Worm (Caenorhabditis elegans) whole organism, L1 larva: ENCODE measurements around the gene ZK470.4.
A peak's percentile ranks its signal among the peaks of the same experiment; 100 is the strongest.

Experiments
- C16A3.4 ChIP-seq: fragments of 150-350 bp; optimal IDR thresholded peaks from 2 replicates; lab custom pipeline; 2014; ENCODE audit warnings: missing biosample characterization, missing genetic modification characterization
- aha-1 ChIP-seq: fragments of 150-350 bp; optimal IDR thresholded peaks from 2 replicates; lab custom pipeline; 2014; ENCODE audit warnings: missing biosample characterization, missing genetic modification characterization
- alr-1 ChIP-seq: fragments of 200-800 bp; sonication (Bioruptor generic); optimal IDR thresholded peaks from 2 replicates; lab custom pipeline; 2018; ENCODE audit warnings: borderline replicate concordance, mild to moderate bottlenecking, missing genetic modification characterization, missing compliant biosample characterization
- ceh-63 ChIP-seq: fragments of 200-800 bp; sonication (Bioruptor generic); optimal IDR thresholded peaks from 2 replicates; lab custom pipeline; 2018; ENCODE audit warnings: mild to moderate bottlenecking, missing genetic modification characterization, missing compliant biosample characterization
- ceh-88 ChIP-seq: fragments of 200-800 bp; sonication (Bioruptor generic); IDR thresholded peaks from 2 replicates; pipeline ENCODE4 v1.3.6; 2022; ENCODE audit warnings: missing genetic modification characterization, missing compliant biosample characterization
- ceh-90 ChIP-seq: sonication (generic microtip); optimal IDR thresholded peaks from 2 replicates; lab custom pipeline; 2016; ENCODE audit warnings: missing genetic modification characterization, missing compliant biosample characterization
- ces-1 ChIP-seq: fragments of 150-350 bp; optimal IDR thresholded peaks from 2 replicates; lab custom pipeline; 2014; ENCODE audit warnings: missing biosample characterization, missing genetic modification reagents, missing genetic modification characterization
- dpl-1 ChIP-seq, 3 experiments: fragments of 150-350 bp in 2 of 3; sonication (generic microtip) in 1 of 3; optimal IDR thresholded peaks; 2 replicates each; lab custom pipeline; 2014 to 2017; ENCODE audit warnings: missing biosample characterization in 3 of 3, missing genetic modification characterization in 3 of 3, missing genetic modification reagents in 3 of 3
- dsc-1 ChIP-seq: sonication (generic microtip); optimal IDR thresholded peaks from 2 replicates; lab custom pipeline; 2016; ENCODE audit warnings: mild to moderate bottlenecking, missing genetic modification characterization, missing compliant biosample characterization
- efl-1 ChIP-seq, 4 experiments: fragments of 150-350 bp; optimal IDR thresholded peaks in 3 of 4; peaks in 1 of 4; 1 replicate in 1 of 4; 2 replicates in 3 of 4; lab custom pipeline; 2014; ENCODE audit warnings: missing biosample characterization in 2 of 4, missing genetic modification characterization in 2 of 4, missing genetic modification reagents in 2 of 4
- egl-27 ChIP-seq, 2 experiments: fragments of 150-350 bp in 1 of 2; sonication (generic microtip); optimal IDR thresholded peaks; 3 replicates each; lab custom pipeline; 2017 to 2018; ENCODE audit warnings: missing biosample characterization in 2 of 2, missing genetic modification characterization in 2 of 2, missing genetic modification reagents in 2 of 2
- elt-2 ChIP-seq: sonication (generic microtip); optimal IDR thresholded peaks from 2 replicates; lab custom pipeline; 2016; ENCODE audit warnings: missing genetic modification characterization, mild to moderate bottlenecking, inconsistent platforms, missing compliant biosample characterization, missing genetic modification reagents
- elt-3 ChIP-seq, 6 experiments: fragments of 150-350 bp in 1 of 6; sonication (generic microtip); optimal IDR thresholded peaks; 2 replicates each; lab custom pipeline; 2017 to 2018; ENCODE audit warnings: missing biosample characterization in 6 of 6, missing genetic modification characterization in 6 of 6, inconsistent platforms in 1 of 6
- ets-5 ChIP-seq: fragments of 200-800 bp; sonication (Bioruptor generic); IDR thresholded peaks from 2 replicates; pipeline ENCODE4 v1.3.6; 2022; ENCODE audit warnings: missing genetic modification characterization, missing compliant biosample characterization
- fkh-10 ChIP-seq: sonication (generic microtip); optimal IDR thresholded peaks from 2 replicates; lab custom pipeline; 2017; ENCODE audit warnings: missing biosample characterization, missing genetic modification reagents, missing genetic modification characterization
- fkh-8 ChIP-seq: sonication (generic microtip); optimal IDR thresholded peaks from 2 replicates; lab custom pipeline; 2016; ENCODE audit warnings: mild to moderate bottlenecking, missing genetic modification characterization, missing compliant biosample characterization
- fos-1 ChIP-seq: fragments of 150-350 bp; optimal IDR thresholded peaks from 2 replicates; lab custom pipeline; 2014; ENCODE audit warnings: missing biosample characterization, missing genetic modification characterization
- hlh-17 ChIP-seq: fragments of 200-800 bp; sonication (Bioruptor generic); optimal IDR thresholded peaks from 2 replicates; lab custom pipeline; 2018; ENCODE audit warnings: missing genetic modification characterization, mild to moderate bottlenecking, missing compliant biosample characterization, moderate library complexity, borderline replicate concordance
- hlh-4 ChIP-seq: sonication (generic microtip); optimal IDR thresholded peaks from 2 replicates; lab custom pipeline; 2016; ENCODE audit warnings: mild to moderate bottlenecking, missing genetic modification characterization, missing compliant biosample characterization
- irx-1 ChIP-seq: sonication (generic microtip); optimal IDR thresholded peaks from 2 replicates; lab custom pipeline; 2016; ENCODE audit warnings: missing genetic modification characterization, missing compliant biosample characterization
- isw-1 ChIP-seq: fragments of 200-800 bp; sonication (Bioruptor generic); IDR thresholded peaks from 2 replicates; pipeline ENCODE4 v1.3.6; 2022; ENCODE audit warnings: missing genetic modification characterization, missing compliant biosample characterization
- jun-1 ChIP-seq: fragments of 150-350 bp; optimal IDR thresholded peaks from 2 replicates; lab custom pipeline; 2014; ENCODE audit warnings: missing biosample characterization, missing genetic modification reagents, missing genetic modification characterization
- lin-13 ChIP-seq: fragments of 150-350 bp; optimal IDR thresholded peaks from 2 replicates; lab custom pipeline; 2014; ENCODE audit warnings: missing biosample characterization, missing genetic modification reagents, missing genetic modification characterization
- lin-14 ChIP-seq: fragments of 200-800 bp; sonication (Bioruptor generic); optimal IDR thresholded peaks from 2 replicates; lab custom pipeline; 2018; ENCODE audit warnings: mild to moderate bottlenecking, missing genetic modification characterization, moderate library complexity, missing compliant biosample characterization
- lin-15B ChIP-seq: fragments of 150-350 bp; sonication (generic microtip); optimal IDR thresholded peaks from 3 replicates; lab custom pipeline; 2014; ENCODE audit warnings: missing biosample characterization, missing genetic modification characterization
- lin-39 ChIP-seq: fragments of 150-350 bp; optimal IDR thresholded peaks from 2 replicates; lab custom pipeline; 2014; ENCODE audit warnings: missing biosample characterization, missing genetic modification reagents, missing genetic modification characterization
- lsy-2 ChIP-seq, 2 experiments: fragments of 150-350 bp; optimal IDR thresholded peaks; 2 replicates each; lab custom pipeline; 2014; ENCODE audit warnings: missing biosample characterization in 2 of 2, missing genetic modification characterization in 2 of 2
- mab-9 ChIP-seq: fragments of 200-800 bp; sonication (Bioruptor generic); IDR thresholded peaks from 2 replicates; pipeline ENCODE4 v1.3.6; 2022; ENCODE audit warnings: missing genetic modification reagents, missing genetic modification characterization, missing compliant biosample characterization
- mep-1 ChIP-seq: fragments of 150-350 bp; optimal IDR thresholded peaks from 2 replicates; lab custom pipeline; 2014; ENCODE audit warnings: missing biosample characterization, missing genetic modification characterization
- nhr-12 ChIP-seq: sonication (generic microtip); optimal IDR thresholded peaks from 2 replicates; lab custom pipeline; 2017; ENCODE audit warnings: missing biosample characterization, missing genetic modification characterization
- nhr-19 ChIP-seq: fragments of 200-800 bp; sonication (Bioruptor generic); conservative IDR thresholded peaks from 2 replicates; pipeline ENCODE4 v1.3.6; 2022; ENCODE audit warnings: missing genetic modification characterization, missing compliant biosample characterization
- nhr-20 ChIP-seq: sonication (generic microtip); optimal IDR thresholded peaks from 2 replicates; lab custom pipeline; 2016; ENCODE audit warnings: mild to moderate bottlenecking, missing genetic modification characterization, missing compliant biosample characterization
- nhr-237 ChIP-seq: fragments of 150-350 bp; optimal IDR thresholded peaks from 2 replicates; lab custom pipeline; 2014; ENCODE audit warnings: missing biosample characterization, missing genetic modification characterization
- nhr-28 ChIP-seq: fragments of 150-350 bp; optimal IDR thresholded peaks from 2 replicates; lab custom pipeline; 2014; ENCODE audit warnings: missing biosample characterization, missing genetic modification characterization
- nhr-47 ChIP-seq: sonication (generic microtip); optimal IDR thresholded peaks from 2 replicates; lab custom pipeline; 2016; ENCODE audit warnings: mild to moderate bottlenecking, missing genetic modification characterization, moderate library complexity, missing compliant biosample characterization
- nhr-71 ChIP-seq: sonication (generic microtip); optimal IDR thresholded peaks from 2 replicates; lab custom pipeline; 2016; ENCODE audit warnings: mild to moderate bottlenecking, missing genetic modification characterization, moderate library complexity, missing compliant biosample characterization
- nhr-76 ChIP-seq: sonication (generic microtip); optimal IDR thresholded peaks from 2 replicates; lab custom pipeline; 2017; ENCODE audit warnings: missing biosample characterization, missing genetic modification characterization
- nhr-77 ChIP-seq: fragments of 150-350 bp; optimal IDR thresholded peaks from 2 replicates; lab custom pipeline; 2014; ENCODE audit warnings: missing biosample characterization, missing genetic modification characterization
- pax-3 ChIP-seq: fragments of 200-800 bp; sonication (Bioruptor generic); optimal IDR thresholded peaks from 2 replicates; lab custom pipeline; 2018; ENCODE audit warnings: mild to moderate bottlenecking, missing genetic modification characterization, moderate library complexity, missing compliant biosample characterization
- skn-1 ChIP-seq: fragments of 150-350 bp; optimal IDR thresholded peaks from 2 replicates; lab custom pipeline; 2014; ENCODE audit warnings: missing biosample characterization, missing genetic modification characterization
- snpc-4 ChIP-seq: fragments of 150-350 bp; optimal IDR thresholded peaks from 2 replicates; lab custom pipeline; 2014; ENCODE audit warnings: missing biosample characterization, missing genetic modification characterization
- snu-23 ChIP-seq: sonication (generic microtip); optimal IDR thresholded peaks from 2 replicates; lab custom pipeline; 2016; ENCODE audit warnings: missing genetic modification characterization, missing compliant biosample characterization
- sox-4 ChIP-seq: sonication (generic microtip); optimal IDR thresholded peaks from 2 replicates; lab custom pipeline; 2016; ENCODE audit warnings: missing genetic modification characterization, missing compliant biosample characterization
- sptf-1 ChIP-seq: fragments of 150-350 bp; optimal IDR thresholded peaks from 2 replicates; lab custom pipeline; 2014; ENCODE audit warnings: missing biosample characterization, missing genetic modification characterization
- tbx-2 ChIP-seq: sonication (generic microtip); optimal IDR thresholded peaks from 2 replicates; lab custom pipeline; 2016; ENCODE audit warnings: missing genetic modification characterization, missing compliant biosample characterization
- tlp-1 ChIP-seq: fragments of 150-350 bp; optimal IDR thresholded peaks from 2 replicates; lab custom pipeline; 2014; ENCODE audit warnings: missing biosample characterization, missing genetic modification characterization
- unc-86 ChIP-seq: sonication (generic microtip); optimal IDR thresholded peaks from 2 replicates; lab custom pipeline; 2016; ENCODE audit warnings: missing genetic modification characterization, missing compliant biosample characterization
- unc-98 ChIP-seq: fragments of 200-800 bp; sonication (Bioruptor generic); IDR thresholded peaks from 2 replicates; pipeline ENCODE4 v1.3.6; 2022; ENCODE audit warnings: missing genetic modification characterization, missing compliant biosample characterization
- vab-15 ChIP-seq: sonication (generic microtip); optimal IDR thresholded peaks from 2 replicates; lab custom pipeline; 2017; ENCODE audit warnings: missing genotype, mild to moderate bottlenecking, missing genetic modification characterization, missing compliant biosample characterization
- zag-1 ChIP-seq: fragments of 150-350 bp; optimal IDR thresholded peaks from 2 replicates; lab custom pipeline; 2014; ENCODE audit warnings: missing biosample characterization, missing genetic modification characterization
- ztf-4 ChIP-seq: fragments of 150-350 bp; optimal IDR thresholded peaks from 2 replicates; lab custom pipeline; 2014; ENCODE audit warnings: missing biosample characterization, missing genetic modification characterization

Gene ZK470.4

ce11 chrX:4147600-4148448 lies 8.3 kb upstream of the ZK470.4 start (continued):
- TF ChIP-seq nhr-77 (tag; lab: Kevin White, UChicago) (no peak), mep-1 (no peak), nhr-71 (tag; lab: Kevin White, UChicago) (peak; percentile 46), elt-2 (tag; lab: Kevin White, UChicago) (no peak), snu-23 (GFP tag; lab: Kevin White, UChicago) (peak; percentile 6), tbx-2 (tag; lab: Kevin White, UChicago) (no peak), elt-3 (tag; optimal IDR thresholded peaks at IDR 0.05; lab: Kevin White, UChicago) (no peak), lin-13 (no peak), sptf-1 (tag; lab: Kevin White, UChicago) (no peak), snpc-4 (tag; lab: Kevin White, UChicago) (no peak), unc-86 (no peak), hlh-4 (tag; lab: Kevin White, UChicago) (peak; percentile 10), dpl-1 (GFP tag; optimal IDR thresholded peaks at IDR 0.05; lab: Kevin White, UChicago) (no peak), sox-4 (tag; lab: Kevin White, UChicago) (no peak), isw-1 (GFP tag; lab: Robert Waterston, UW) (no peak), lin-14 (GFP tag; lab: Kevin White, UChicago) (peak; percentile 9), nhr-28 (no peak), lsy-2 (tag; optimal IDR thresholded peaks at IDR 0.05; lab: Kevin White, UChicago) (peak in 1 of 2 experiments; percentile 24), nhr-47 (tag; lab: Kevin White, UChicago) (peak; percentile 22), skn-1 (tag; lab: Kevin White, UChicago) (peak; percentile 24), ces-1 (GFP tag; lab: Kevin White, UChicago) (no peak), zag-1 (no peak), nhr-237 (no peak), ztf-4 (tag; lab: Kevin White, UChicago) (peak; percentile 60), ets-5 (no peak), unc-98 (GFP tag; lab: Robert Waterston, UW) (no peak), ceh-88 (GFP tag; lab: Robert Waterston, UW) (no peak), jun-1 (tag; lab: Kevin White, UChicago) (no peak), fkh-8 (tag; lab: Kevin White, UChicago) (peak; percentile 32), vab-15 (tag; lab: Kevin White, UChicago) (no peak), nhr-20 (tag; lab: Kevin White, UChicago) (no peak), dsc-1 (tag; lab: Kevin White, UChicago) (peak; percentile 35), C16A3.4 (tag; lab: Kevin White, UChicago) (no peak), nhr-19 (GFP tag; lab: Robert Waterston, UW) (no peak; the same call in 1 of the 2 replicates), efl-1 (optimal IDR thresholded peaks at IDR 0.05; lab: Kevin White, UChicago) (no peak), efl-1 (GFP tag; optimal IDR thresholded peaks at IDR 0.05 in 1 of 2; lab: Kevin White, UChicago) (peak in 1 of 2 experiments; percentile 71), fkh-10 (GFP tag; lab: Kevin White, UChicago) (no peak), alr-1 (no peak), mab-9 (GFP tag; lab: Robert Waterston, UW) (no peak), nhr-76 (tag; lab: Kevin White, UChicago) (no peak), fos-1 (tag; lab: Kevin White, UChicago) (no peak), ceh-63 (no peak), hlh-17 (no peak), lin-39 (tag; lab: Kevin White, UChicago) (peak; percentile 6), pax-3 (tag; lab: Kevin White, UChicago) (no peak), nhr-12 (tag; lab: Kevin White, UChicago) (no peak), tlp-1 (tag; lab: Kevin White, UChicago) (no peak), irx-1 (tag; lab: Kevin White, UChicago) (no peak), ceh-90 (no peak), aha-1 (no peak), egl-27 (tag; optimal IDR thresholded peaks at IDR 0.05; lab: Kevin White, UChicago) (no peak), lin-15B (tag; lab: Kevin White, UChicago) (no peak)
